Fruit fly (Drosophila melanogaster) whole organism: ENCODE results near the gene CG17734.

ENCODE experiments used
- CG8478 ChIP-seq: fragments of >200 bp; optimal IDR thresholded peaks from 2 replicates; lab custom pipeline; 2018; ENCODE audit warnings: inconsistent platforms
- psq ChIP-seq: fragments of >200 bp; optimal IDR thresholded peaks from 2 replicates; lab custom pipeline; 2017
- usp ChIP-seq: fragments of >200 bp; optimal IDR thresholded peaks from 2 replicates; lab custom pipeline; 2017; ENCODE audit warnings: missing biosample characterization, missing genetic modification characterization, mixed read lengths

DNA sequence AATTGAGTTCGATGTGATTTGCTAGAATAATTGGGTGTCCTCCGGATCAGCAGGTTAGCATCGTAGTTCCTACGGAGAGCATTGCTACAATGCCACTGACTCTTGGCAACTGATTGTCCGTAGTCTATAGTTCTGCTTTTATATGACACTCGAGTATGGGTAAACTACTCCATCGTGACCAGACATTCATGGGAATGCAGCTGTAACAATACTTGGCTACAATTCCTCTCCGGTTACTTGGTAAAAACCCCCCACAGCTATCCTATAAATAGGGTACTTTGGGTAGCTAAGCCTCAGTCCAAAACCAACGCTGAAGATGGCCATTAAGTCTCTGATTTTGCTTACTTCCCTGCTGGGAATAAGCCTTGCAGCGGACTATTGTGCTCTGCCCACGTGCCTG is 18.6 kb downstream of the CG17734 start, which contains the start of gene scpr-C:
- TF ChIP-seq usp (no peak), psq (lab: Kevin White, UChicago) (no peak), CG8478 (lab: Kevin White, UChicago) (no peak)
